Fruit fly (Drosophila melanogaster) whole organism, embryonic: ENCODE data around the gene Elp3.

ENCODE experiments used
- Bdp1 ChIP-seq: fragments of 200-800 bp; sonication (Bioruptor generic); optimal IDR thresholded peaks from 3 replicates; lab custom pipeline; 2016; ENCODE audit warnings: missing biosample characterization, missing genetic modification characterization
- Bteb2 ChIP-seq: fragments of 200-800 bp; sonication (Bioruptor generic); optimal IDR thresholded peaks from 2 replicates; lab custom pipeline; 2016; ENCODE audit warnings: missing biosample characterization, missing genetic modification characterization
- C15 ChIP-seq: fragments of 200-800 bp; sonication (Bioruptor generic); IDR thresholded peaks from 3 replicates; pipeline ENCODE4 v1.3.6; 2022; ENCODE audit warnings: missing biosample characterization, missing genetic modification characterization
- CG11247 ChIP-seq: fragments of 200-800 bp; sonication (Bioruptor generic); IDR thresholded peaks from 2 replicates; pipeline ENCODE4 v1.3.6; 2022; ENCODE audit warnings: missing biosample characterization, missing genetic modification characterization
- CG11504 ChIP-seq: fragments of 200-800 bp; sonication (Bioruptor generic); optimal IDR thresholded peaks from 3 replicates; lab custom pipeline; 2019; ENCODE audit warnings: missing biosample characterization, mild to moderate bottlenecking, missing genetic modification characterization, moderate library complexity
- CG12104 ChIP-seq: fragments of 200-800 bp; sonication (Bioruptor generic); optimal IDR thresholded peaks from 3 replicates; lab custom pipeline; 2016; ENCODE audit warnings: missing biosample characterization, missing genetic modification characterization
- CG12219 ChIP-seq: fragments of 200-800 bp; sonication (Bioruptor generic); optimal IDR thresholded peaks from 3 replicates; lab custom pipeline; 2018; ENCODE audit warnings: missing biosample characterization, mild to moderate bottlenecking, missing genetic modification characterization
- CG13296 ChIP-seq: fragments of 200-800 bp; sonication (Bioruptor generic); optimal IDR thresholded peaks from 3 replicates; lab custom pipeline; 2018; ENCODE audit warnings: missing biosample characterization, mild to moderate bottlenecking, missing genetic modification characterization
- CG14441 ChIP-seq: fragments of 200-800 bp; sonication (Bioruptor generic); IDR thresholded peaks from 2 replicates; pipeline ENCODE4 v1.3.6; 2022; ENCODE audit warnings: missing biosample characterization, missing genetic modification characterization
- CG15601 ChIP-seq: fragments of 200-800 bp; sonication (Bioruptor generic); optimal IDR thresholded peaks from 3 replicates; lab custom pipeline; 2019; ENCODE audit warnings: missing biosample characterization, mild to moderate bottlenecking, missing genetic modification characterization, moderate library complexity
- CG1647 ChIP-seq: fragments of 200-800 bp; sonication (Bioruptor generic); optimal IDR thresholded peaks from 3 replicates; lab custom pipeline; 2016; ENCODE audit warnings: missing biosample characterization, missing genetic modification characterization
- CG2678 ChIP-seq: fragments of 200-800 bp; sonication (Bioruptor generic); optimal IDR thresholded peaks from 3 replicates; lab custom pipeline; 2019; ENCODE audit warnings: missing biosample characterization, mild to moderate bottlenecking, missing genetic modification characterization, moderate library complexity
- CG2875 ChIP-seq: fragments of 200-800 bp; sonication (Bioruptor generic); optimal IDR thresholded peaks from 2 replicates; lab custom pipeline; 2017; ENCODE audit warnings: missing biosample characterization, mild to moderate bottlenecking, missing genetic modification characterization, missing genetic modification reagents
- CG32532 ChIP-seq: fragments of 200-800 bp; sonication (Bioruptor generic); IDR thresholded peaks from 2 replicates; pipeline ENCODE4 v1.3.6; 2022; ENCODE audit warnings: missing biosample characterization, missing genetic modification characterization
- CG3407 ChIP-seq: fragments of 200-800 bp; sonication (Bioruptor generic); optimal IDR thresholded peaks from 2 replicates; lab custom pipeline; 2018; ENCODE audit warnings: missing biosample characterization, mild to moderate bottlenecking, missing genetic modification characterization
- CG6765 ChIP-seq: fragments of 200-800 bp; sonication (Bioruptor generic); optimal IDR thresholded peaks from 3 replicates; lab custom pipeline; 2017; ENCODE audit warnings: missing biosample characterization, mild to moderate bottlenecking, missing genetic modification characterization
- CG9932 ChIP-seq: fragments of 200-800 bp; sonication (Bioruptor generic); IDR thresholded peaks from 2 replicates; pipeline ENCODE4 v1.3.6; 2022; ENCODE audit warnings: missing biosample characterization, missing genetic modification characterization
- E2f1 ChIP-seq: fragments of 200-800 bp; sonication (Bioruptor generic); IDR thresholded peaks from 2 replicates; pipeline ENCODE4 v1.3.6; 2022; ENCODE audit warnings: missing biosample characterization, missing genetic modification characterization
- Fer1 ChIP-seq: fragments of 200-800 bp; sonication (Bioruptor generic); optimal IDR thresholded peaks from 2 replicates; lab custom pipeline; 2017; ENCODE audit warnings: missing biosample characterization, mild to moderate bottlenecking, missing genetic modification characterization
- GATAe ChIP-seq: fragments of 200-800 bp; sonication (Bioruptor generic); conservative IDR thresholded peaks from 2 replicates; pipeline ENCODE4 v1.3.6; 2022; ENCODE audit warnings: missing biosample characterization, missing genetic modification characterization
- HLH3B ChIP-seq: fragments of 200-800 bp; sonication (Bioruptor generic); IDR thresholded peaks from 2 replicates; pipeline ENCODE4 v1.3.6; 2022; ENCODE audit warnings: missing biosample characterization, missing genetic modification characterization
- HLH54F ChIP-seq: fragments of 200-800 bp; sonication (Bioruptor generic); optimal IDR thresholded peaks from 3 replicates; lab custom pipeline; 2016; ENCODE audit warnings: missing biosample characterization, missing genetic modification characterization
- HmgZ ChIP-seq: fragments of 200-800 bp; sonication (Bioruptor generic); optimal IDR thresholded peaks from 2 replicates; lab custom pipeline; 2018; ENCODE audit warnings: missing biosample characterization, mild to moderate bottlenecking, missing genetic modification characterization
- Hmr ChIP-seq: fragments of 200-800 bp; sonication (Bioruptor generic); optimal IDR thresholded peaks from 3 replicates; lab custom pipeline; 2017; ENCODE audit warnings: mild to moderate bottlenecking, missing biosample characterization, missing genetic modification reagents, missing genetic modification characterization
- Hr78 ChIP-seq, 2 experiments: fragments of 200-800 bp in 1 of 2; fragments of >200 bp in 1 of 2; sonication (Bioruptor generic) in 1 of 2; optimal IDR thresholded peaks; 2 replicates each; lab custom pipeline; 2017 to 2019; ENCODE audit warnings: missing biosample characterization in 2 of 2, missing genetic modification characterization in 2 of 2, mild to moderate bottlenecking in 1 of 2, moderate library complexity in 1 of 2
- Lhr ChIP-seq: fragments of 200-800 bp; sonication (Bioruptor generic); optimal IDR thresholded peaks from 3 replicates; lab custom pipeline; 2017; ENCODE audit warnings: mild to moderate bottlenecking, missing biosample characterization, missing genetic modification reagents, missing genetic modification characterization
- MESR4 ChIP-seq: fragments of 200-800 bp; sonication (Bioruptor generic); optimal IDR thresholded peaks from 2 replicates; lab custom pipeline; 2018; ENCODE audit warnings: missing biosample characterization, mild to moderate bottlenecking, missing genetic modification characterization, moderate library complexity
- Max ChIP-seq: fragments of 200-800 bp; sonication (Bioruptor generic); optimal IDR thresholded peaks from 2 replicates; lab custom pipeline; 2016; ENCODE audit warnings: missing biosample characterization, mild to moderate bottlenecking, missing genetic modification characterization
- Med ChIP-seq: fragments of 200-800 bp; sonication (Bioruptor generic); peaks from one replicate; lab custom pipeline; 2016; ENCODE audit warnings: missing biosample characterization, missing genetic modification characterization, mild to moderate bottlenecking, inconsistent platforms, moderate library complexity
- Ptx1 ChIP-seq: fragments of 200-800 bp; sonication (Bioruptor generic); IDR thresholded peaks from 2 replicates; pipeline ENCODE4 v1.3.6; 2022; ENCODE audit warnings: missing biosample characterization, missing genetic modification characterization
- Taf1 ChIP-seq: fragments of 200-800 bp; sonication (Bioruptor generic); IDR thresholded peaks from 2 replicates; pipeline ENCODE4 v1.3.6; 2022; ENCODE audit warnings: missing biosample characterization, missing genetic modification characterization
- bbx ChIP-seq: fragments of 200-800 bp; sonication (Bioruptor generic); IDR thresholded peaks from 2 replicates; pipeline ENCODE4 v1.3.6; 2022; ENCODE audit warnings: missing biosample characterization, missing genetic modification characterization; ENCODE audit not compliant: partially characterized antibody
- bigmax ChIP-seq: fragments of 200-800 bp; sonication (Bioruptor generic); optimal IDR thresholded peaks from 2 replicates; lab custom pipeline; 2018; ENCODE audit warnings: missing biosample characterization, mild to moderate bottlenecking, missing genetic modification characterization
- cad ChIP-seq: fragments of >200 bp; optimal IDR thresholded peaks from 2 replicates; lab custom pipeline; 2017; ENCODE audit warnings: missing biosample characterization, missing genetic modification characterization
- cas ChIP-seq: fragments of 200-800 bp; sonication (Bioruptor generic); IDR thresholded peaks from 2 replicates; pipeline ENCODE4 v1.3.6; 2022; ENCODE audit warnings: missing biosample characterization, missing genetic modification characterization
- dati ChIP-seq: fragments of 200-800 bp; sonication (Bioruptor generic); IDR thresholded peaks from 2 replicates; pipeline ENCODE4 v1.3.6; 2022; ENCODE audit warnings: missing biosample characterization, missing genetic modification characterization
- dmrt11E ChIP-seq: fragments of 200-800 bp; sonication (Bioruptor generic); optimal IDR thresholded peaks from 3 replicates; lab custom pipeline; 2018; ENCODE audit warnings: missing biosample characterization, mild to moderate bottlenecking, missing genetic modification characterization, moderate library complexity
- en ChIP-seq: fragments of 200-800 bp; sonication (Bioruptor generic); optimal IDR thresholded peaks from 2 replicates; lab custom pipeline; 2016; ENCODE audit warnings: missing biosample characterization, missing genetic modification characterization
- exex ChIP-seq: fragments of 200-800 bp; sonication (Bioruptor generic); optimal IDR thresholded peaks from 4 replicates; lab custom pipeline; 2018; ENCODE audit warnings: missing biosample characterization, mild to moderate bottlenecking, missing genetic modification characterization, moderate library complexity
- hb ChIP-seq: fragments of 200-800 bp; sonication (Bioruptor generic); IDR thresholded peaks from 3 replicates; pipeline ENCODE4 v1.3.6; 2022; ENCODE audit warnings: missing biosample characterization, missing genetic modification characterization; ENCODE audit not compliant: partially characterized antibody
- hbn ChIP-seq: fragments of 200-800 bp; sonication (Bioruptor generic); IDR thresholded peaks from 2 replicates; pipeline ENCODE4 v1.3.6; 2022; ENCODE audit warnings: missing biosample characterization, missing genetic modification characterization; ENCODE audit not compliant: partially characterized antibody
- her ChIP-seq: fragments of 200-800 bp; sonication (Bioruptor generic); optimal IDR thresholded peaks from 2 replicates; lab custom pipeline; 2016; ENCODE audit warnings: missing biosample characterization, missing genetic modification characterization
- lmd ChIP-seq: fragments of 200-800 bp; sonication (Bioruptor generic); IDR thresholded peaks from 2 replicates; pipeline ENCODE4 v1.3.6; 2022; ENCODE audit warnings: missing biosample characterization, missing genetic modification characterization
- luna ChIP-seq: fragments of 200-800 bp; sonication (Bioruptor generic); optimal IDR thresholded peaks from 2 replicates; lab custom pipeline; 2016; ENCODE audit warnings: missing biosample characterization, missing genetic modification characterization
- salm ChIP-seq: fragments of 200-800 bp; sonication (Bioruptor generic); optimal IDR thresholded peaks from 2 replicates; lab custom pipeline; 2018; ENCODE audit warnings: missing biosample characterization, mild to moderate bottlenecking, missing genetic modification characterization
- sc ChIP-seq, 3 experiments: fragments of >200 bp in 2 of 3; fragments of 200-800 bp in 1 of 3; sonication (Bioruptor generic) in 1 of 3; optimal IDR thresholded peaks; 2 replicates in 2 of 3; 3 replicates in 1 of 3; lab custom pipeline; 2017; ENCODE audit warnings: mild to moderate bottlenecking in 1 of 3, missing biosample characterization in 1 of 3, missing genetic modification characterization in 1 of 3, missing genetic modification reagents in 1 of 3
- sima ChIP-seq: fragments of 200-800 bp; sonication (Bioruptor generic); optimal IDR thresholded peaks from 2 replicates; lab custom pipeline; 2016; ENCODE audit warnings: missing biosample characterization, missing genetic modification characterization
- slbo ChIP-seq: fragments of 200-800 bp; sonication (Bioruptor generic); IDR thresholded peaks from 2 replicates; pipeline ENCODE4 v1.3.6; 2022; ENCODE audit warnings: missing biosample characterization, missing genetic modification characterization
- tgo ChIP-seq: fragments of 200-800 bp; sonication (Bioruptor generic); IDR thresholded peaks from 3 replicates; pipeline ENCODE4 v1.3.6; 2022; ENCODE audit warnings: missing biosample characterization, missing genetic modification characterization
- unpg ChIP-seq: fragments of 200-800 bp; sonication (Bioruptor generic); optimal IDR thresholded peaks from 3 replicates; lab custom pipeline; 2018; ENCODE audit warnings: missing biosample characterization, mild to moderate bottlenecking, missing genetic modification characterization, moderate library complexity
- zfh1 ChIP-seq: fragments of 200-800 bp; sonication (Bioruptor generic); IDR thresholded peaks from 3 replicates; pipeline ENCODE4 v1.3.6; 2022; ENCODE audit warnings: missing biosample characterization, missing genetic modification characterization

The Elp3 gene

dm6 chr2L:4475422-4475821 lies 30.9 kb downstream of the Elp3 start (continued):
- TF ChIP-seq CG2678 (tag; lab: Kevin White, UChicago) (peak; percentile 34), Taf1 (GFP tag; lab: Robert Waterston, UW) (no peak), HLH54F (GFP tag; lab: Kevin White, UChicago) (no peak), lmd (GFP tag; lab: Robert Waterston, UW) (no peak), dati (GFP tag; lab: Robert Waterston, UW) (no peak), Hmr (GFP tag; lab: Kevin White, UChicago) (no peak), her (no peak), Bdp1 (GFP tag; lab: Kevin White, UChicago) (no peak), slbo (GFP tag; lab: Robert Waterston, UW) (no peak), cas (GFP tag; lab: Robert Waterston, UW) (no peak), CG3407 (GFP tag; lab: Kevin White, UChicago) (peak; percentile 28), en (GFP tag; lab: Kevin White, UChicago) (no peak), CG13296 (GFP tag; lab: Kevin White, UChicago) (peak; percentile 6), C15 (GFP tag; lab: Robert Waterston, UW) (no peak), Fer1 (no peak), sc (optimal IDR thresholded peaks at IDR 0.05; lab: Kevin White, UChicago) (no peak), sc (GFP tag; optimal IDR thresholded peaks at IDR 0.05; lab: Kevin White, UChicago) (no peak), CG11504 (tag; lab: Kevin White, UChicago) (no peak), bigmax (GFP tag; lab: Kevin White, UChicago) (no peak), CG11247 (GFP tag; lab: Robert Waterston, UW) (no peak), E2f1 (GFP tag; lab: Robert Waterston, UW) (no peak), CG6765 (GFP tag; lab: Kevin White, UChicago) (no peak), GATAe (GFP tag; lab: Robert Waterston, UW) (no peak), CG9932 (GFP tag; lab: Robert Waterston, UW) (no peak), tgo (no peak), Lhr (GFP tag; lab: Kevin White, UChicago) (no peak), luna (GFP tag; lab: Kevin White, UChicago) (no peak), CG15601 (tag; lab: Kevin White, UChicago) (peak; percentile 15), hb (GFP tag; lab: Robert Waterston, UW) (no peak), cad (GFP tag; lab: Kevin White, UChicago) (no peak), salm (tag; lab: Kevin White, UChicago) (peak; percentile 30), CG12219 (GFP tag; lab: Kevin White, UChicago) (no peak), Bteb2 (no peak), HmgZ (no peak), unpg (GFP tag; lab: Kevin White, UChicago) (no peak), HLH3B (GFP tag; lab: Robert Waterston, UW) (no peak), dmrt11E (tag; lab: Kevin White, UChicago) (no peak), Med (GFP tag; lab: Kevin White, UChicago) (peak; percentile 40), CG2875 (GFP tag; lab: Kevin White, UChicago) (peak; percentile 13), exex (tag; lab: Kevin White, UChicago) (peak; percentile 0), bbx (GFP tag; lab: Robert Waterston, UW) (no peak), CG1647 (GFP tag; lab: Kevin White, UChicago) (no peak), Ptx1 (GFP tag; lab: Robert Waterston, UW) (no peak), Max (GFP tag; lab: Kevin White, UChicago) (no peak), CG12104 (GFP tag; lab: Kevin White, UChicago) (no peak), sima (GFP tag; lab: Kevin White, UChicago) (no peak), zfh1 (GFP tag; lab: Robert Waterston, UW) (no peak), CG14441 (GFP tag; lab: Robert Waterston, UW) (no peak), Hr78 (GFP tag; optimal IDR thresholded peaks at IDR 0.05; lab: Kevin White, UChicago) (peak in 1 of 2 experiments; percentile 79), MESR4 (GFP tag; lab: Kevin White, UChicago) (no peak), CG32532 (GFP tag; lab: Robert Waterston, UW) (no peak), hbn (GFP tag; lab: Robert Waterston, UW) (no peak)
